Worm (Caenorhabditis elegans): ENCODE data around the gene R08A2.5.

ce11 chrV:14687106-14687964 is 25.1 kb upstream of the R08A2.5 start:
- TF ChIP-seq klf-2 (GFP tag; conservative IDR thresholded peaks at IDR 0.05) (no peak), tab-1 (GFP tag; IDR thresholded peaks at IDR 0.05) (no peak), med-1 (GFP tag; optimal IDR thresholded peaks at IDR 0.05; ENCODE audit: insufficient read depth) (no peak)

Measured in whole organism, midembryonic.